Fruit fly (Drosophila melanogaster) whole organism, wandering third instar larva: ENCODE measurements around the gene CG34247.

Experiments used
- Abd-B ChIP-seq: fragments of >200 bp; optimal IDR thresholded peaks from 2 replicates; lab custom pipeline; 2017; ENCODE audit warnings: missing biosample characterization, missing genetic modification characterization
- CG32264 ChIP-seq: fragments of 200-800 bp; sonication (Bioruptor generic); optimal IDR thresholded peaks from 2 replicates; lab custom pipeline; 2016; ENCODE audit warnings: missing biosample characterization, missing genetic modification characterization
- CG9705 ChIP-seq: fragments of 200-800 bp; sonication (Bioruptor generic); optimal IDR thresholded peaks from 2 replicates; lab custom pipeline; 2018; ENCODE audit warnings: missing biosample characterization, mild to moderate bottlenecking, missing genetic modification characterization
- CrebA ChIP-seq: fragments of 200-800 bp; sonication (Bioruptor generic); optimal IDR thresholded peaks from 2 replicates; lab custom pipeline; 2016; ENCODE audit warnings: missing biosample characterization, mild to moderate bottlenecking, missing genetic modification characterization, borderline replicate concordance
- Dfd ChIP-seq: fragments of >200 bp; optimal IDR thresholded peaks from 2 replicates; lab custom pipeline; 2017; ENCODE audit warnings: missing biosample characterization, missing genetic modification characterization
- Dif ChIP-seq: fragments of 200-275, 200-300 bp; sonication (Bioruptor generic); optimal IDR thresholded peaks from 2 replicates; lab custom pipeline; 2018; ENCODE audit warnings: missing biosample characterization, missing genetic modification characterization; ENCODE audit not compliant: partially characterized antibody
- GATAd ChIP-seq: sonication (Bioruptor generic); optimal IDR thresholded peaks from 2 replicates; lab custom pipeline; 2016; ENCODE audit warnings: missing biosample characterization, missing genetic modification characterization
- HLH106 ChIP-seq: fragments of 200-800 bp; optimal IDR thresholded peaks from 3 replicates; lab custom pipeline; 2019; ENCODE audit warnings: missing biosample characterization, mild to moderate bottlenecking, missing genetic modification characterization, moderate library complexity
- Hnf4 ChIP-seq: fragments of 200-800 bp; sonication (Bioruptor generic); optimal IDR thresholded peaks from 2 replicates; lab custom pipeline; 2016; ENCODE audit warnings: missing biosample characterization, mild to moderate bottlenecking, missing genetic modification characterization
- Hr78 ChIP-seq: fragments of >200 bp; optimal IDR thresholded peaks from 2 replicates; lab custom pipeline; 2017; ENCODE audit warnings: missing biosample characterization, missing genetic modification characterization
- Hr83 ChIP-seq: fragments of 200-300 bp; sonication (Bioruptor generic); optimal IDR thresholded peaks from 2 replicates; lab custom pipeline; 2016; ENCODE audit warnings: missing biosample characterization, mild to moderate bottlenecking, missing genetic modification characterization, moderate library complexity; ENCODE audit not compliant: poor library complexity, severe bottlenecking
- Jra ChIP-seq: sonication (Bioruptor generic); optimal IDR thresholded peaks from 2 replicates; lab custom pipeline; 2016; ENCODE audit warnings: missing biosample characterization, missing genetic modification characterization
- Mio ChIP-seq: sonication (Bioruptor generic); optimal IDR thresholded peaks from 2 replicates; lab custom pipeline; 2016; ENCODE audit warnings: missing biosample characterization, missing genetic modification characterization
- Myc ChIP-seq: fragments of >200 bp; optimal IDR thresholded peaks from 2 replicates; lab custom pipeline; 2017
- N ChIP-seq: fragments of >200 bp; optimal IDR thresholded peaks from 2 replicates; lab custom pipeline; 2018; ENCODE audit warnings: missing biosample characterization, missing external identifiers, missing genetic modification characterization
- OdsH ChIP-seq: fragments of 200-800 bp; sonication (Bioruptor generic); optimal IDR thresholded peaks from 2 replicates; lab custom pipeline; 2016; ENCODE audit warnings: missing biosample characterization, mild to moderate bottlenecking, missing genetic modification characterization
- Rel ChIP-seq, 2 experiments: fragments of 200-800 bp; sonication (Bioruptor generic) in 1 of 2; optimal IDR thresholded peaks; 2 replicates in 1 of 2; 3 replicates in 1 of 2; lab custom pipeline; 2016 to 2019; ENCODE audit warnings: mild to moderate bottlenecking in 2 of 2, missing biosample characterization in 2 of 2, missing genetic modification characterization in 2 of 2, moderate library complexity in 1 of 2
- Sp1 ChIP-seq: fragments of 200-800 bp; sonication (Bioruptor generic); optimal IDR thresholded peaks from 3 replicates; lab custom pipeline; 2019; ENCODE audit warnings: missing biosample characterization, mild to moderate bottlenecking, missing genetic modification characterization, moderate library complexity
- Vsx2 ChIP-seq: fragments of 200-300, 225-300 bp; sonication (Bioruptor generic); optimal IDR thresholded peaks from 2 replicates; lab custom pipeline; 2018; ENCODE audit warnings: missing biosample characterization, missing genetic modification characterization; ENCODE audit not compliant: partially characterized antibody
- br ChIP-seq: fragments of 200-800 bp; sonication (Bioruptor generic); optimal IDR thresholded peaks from 2 replicates; lab custom pipeline; 2016; ENCODE audit warnings: missing biosample characterization, missing genetic modification characterization
- brk ChIP-seq: fragments of 200-800 bp; sonication (Bioruptor generic); optimal IDR thresholded peaks from 2 replicates; lab custom pipeline; 2016; ENCODE audit warnings: missing biosample characterization, mild to moderate bottlenecking, missing genetic modification characterization
- dl ChIP-seq, 2 experiments: fragments of 175-275, 200-275 bp in 1 of 2; fragments of 200-275 bp in 1 of 2; sonication (Bioruptor generic); optimal IDR thresholded peaks; lab custom pipeline; 2018; ENCODE audit warnings: mild to moderate bottlenecking in 2 of 2, missing biosample characterization in 2 of 2, missing genetic modification characterization in 2 of 2, moderate library complexity in 2 of 2; ENCODE audit not compliant: partially characterized antibody in 2 of 2, insufficient read depth in 1 of 2
- dmrt93B ChIP-seq: fragments of 200-800 bp; sonication (Bioruptor generic); optimal IDR thresholded peaks from 2 replicates; lab custom pipeline; 2018; ENCODE audit warnings: missing biosample characterization, mild to moderate bottlenecking, missing genetic modification characterization
- dsf ChIP-seq: sonication (Bioruptor generic); optimal IDR thresholded peaks from 2 replicates; lab custom pipeline; 2016; ENCODE audit warnings: missing biosample characterization, missing genetic modification characterization, borderline replicate concordance
- ey ChIP-seq: fragments of 200-800 bp; sonication (Bioruptor generic); optimal IDR thresholded peaks from 2 replicates; lab custom pipeline; 2016; ENCODE audit warnings: missing biosample characterization, missing genetic modification characterization
- foxo ChIP-seq, 2 experiments: fragments of 200-800 bp; sonication (Bioruptor generic); optimal IDR thresholded peaks; 2 replicates in 1 of 2; 3 replicates in 1 of 2; lab custom pipeline; 2016 to 2017; ENCODE audit warnings: missing biosample characterization in 2 of 2, missing genetic modification characterization in 2 of 2
- fru ChIP-seq: fragments of 200-800 bp; sonication (Bioruptor generic); optimal IDR thresholded peaks from 3 replicates; lab custom pipeline; 2016; ENCODE audit warnings: missing biosample characterization, mild to moderate bottlenecking, missing genetic modification characterization
- h ChIP-seq: fragments of 200-800 bp; sonication (Bioruptor generic); optimal IDR thresholded peaks from 3 replicates; lab custom pipeline; 2016; ENCODE audit warnings: missing biosample characterization, mild to moderate bottlenecking, missing genetic modification characterization
- jim ChIP-seq: fragments of 175-275, 200-325 bp; sonication (Bioruptor generic); optimal IDR thresholded peaks from 2 replicates; lab custom pipeline; 2016; ENCODE audit warnings: missing biosample characterization, mild to moderate bottlenecking, missing genetic modification characterization
- lola ChIP-seq: fragments of >200 bp; optimal IDR thresholded peaks from 2 replicates; lab custom pipeline; 2017; ENCODE audit warnings: missing biosample characterization, missing genetic modification characterization
- pan ChIP-seq: fragments of >200 bp; optimal IDR thresholded peaks from 2 replicates; lab custom pipeline; 2017
- psq ChIP-seq: fragments of 200-800 bp; sonication (Bioruptor generic); optimal IDR thresholded peaks from 3 replicates; lab custom pipeline; 2017; ENCODE audit warnings: missing biosample characterization, mild to moderate bottlenecking, missing genetic modification characterization, moderate library complexity
- rgr ChIP-seq: fragments of 200-800 bp; sonication (Bioruptor generic); optimal IDR thresholded peaks from 3 replicates; lab custom pipeline; 2016; ENCODE audit warnings: missing biosample characterization, mild to moderate bottlenecking, missing genetic modification characterization
- sage ChIP-seq: fragments of 200-800 bp; sonication (Bioruptor generic); optimal IDR thresholded peaks from 2 replicates; lab custom pipeline; 2016; ENCODE audit warnings: missing biosample characterization, mild to moderate bottlenecking, missing genetic modification characterization
- sv ChIP-seq: fragments of 200-800 bp; sonication (Bioruptor generic); optimal IDR thresholded peaks from 3 replicates; lab custom pipeline; 2016; ENCODE audit warnings: missing biosample characterization, missing genetic modification characterization
- tai ChIP-seq: sonication (Bioruptor generic); optimal IDR thresholded peaks from 2 replicates; lab custom pipeline; 2016; ENCODE audit warnings: missing biosample characterization, missing genetic modification characterization
- usp ChIP-seq: fragments of >200 bp; optimal IDR thresholded peaks from 2 replicates; lab custom pipeline; 2017; ENCODE audit warnings: missing biosample characterization, missing genetic modification characterization
- woc ChIP-seq: sonication (Bioruptor generic); optimal IDR thresholded peaks from 2 replicates; lab custom pipeline; 2016; ENCODE audit warnings: missing biosample characterization, mild to moderate bottlenecking, missing genetic modification characterization

Gene CG34247

dm6 chr3L:16232924-16233323, 28.5 kb downstream of the CG34247 start, which contains the start of gene Hsc20:
Gene Hsc20 (plus strand): TSS chr3L:16233127.
- TF ChIP-seq dsf (GFP tag; lab: Kevin White, UChicago): no peak
- TF ChIP-seq Dfd (GFP tag; lab: Kevin White, UChicago): no peak
- TF ChIP-seq OdsH (GFP tag; lab: Kevin White, UChicago): no peak
- TF ChIP-seq usp (GFP tag; lab: Kevin White, UChicago): no peak
- TF ChIP-seq, all 38 proteins: peak for 0

- no peak for TF ChIP-seq Rel (GFP tag; optimal IDR thresholded peaks at IDR 0.05; lab: Kevin White, UChicago)
- peak; percentile 65 for TF ChIP-seq Rel (tag; optimal IDR thresholded peaks at IDR 0.05; lab: Kevin White, UChicago)
- TF ChIP-seq GATAd (GFP tag; lab: Kevin White, UChicago): no peak
- TF ChIP-seq sv (GFP tag; lab: Kevin White, UChicago): no peak
- no peak for TF ChIP-seq lola (GFP tag; lab: Kevin White, UChicago)
- peak; percentile 12 for TF ChIP-seq rgr
- no peak for TF ChIP-seq tai (GFP tag; lab: Kevin White, UChicago)
- TF ChIP-seq br (GFP tag; lab: Kevin White, UChicago): no peak
- TF ChIP-seq woc (GFP tag; lab: Kevin White, UChicago): no peak
- TF ChIP-seq Jra: no peak
- no peak for TF ChIP-seq jim (GFP tag; lab: Kevin White, UChicago)
- no peak for TF ChIP-seq Vsx2 (GFP tag; lab: Kevin White, UChicago)
- no peak for TF ChIP-seq Abd-B
- TF ChIP-seq pan (lab: Kevin White, UChicago): no peak
- TF ChIP-seq psq (GFP tag; lab: Kevin White, UChicago): no peak
- TF ChIP-seq Dfd (GFP tag; lab: Kevin White, UChicago): no peak
- TF ChIP-seq CG32264 (GFP tag; lab: Kevin White, UChicago): no peak
- no peak for TF ChIP-seq Hr78
- TF ChIP-seq fru: no peak
- TF ChIP-seq Mio: no peak
- TF ChIP-seq OdsH (GFP tag; lab: Kevin White, UChicago): peak; percentile 3
- TF ChIP-seq dl (GFP tag; optimal IDR thresholded peaks at IDR 0.05; lab: Kevin White, UChicago; ENCODE audit: insufficient read depth in 1 of 2, partially characterized antibody in 2 of 2): no peak
- no peak for TF ChIP-seq CrebA (GFP tag; lab: Kevin White, UChicago)
- TF ChIP-seq Dif (GFP tag; lab: Kevin White, UChicago): peak; percentile 0
- TF ChIP-seq CG9705 (GFP tag; lab: Kevin White, UChicago): no peak
- TF ChIP-seq Myc (lab: Kevin White, UChicago): peak; percentile 29
- TF ChIP-seq Hnf4 (GFP tag; lab: Kevin White, UChicago): no peak
- TF ChIP-seq sage (GFP tag; lab: Kevin White, UChicago): no peak
- no peak for TF ChIP-seq N (GFP tag; lab: Kevin White, UChicago)
- no peak for TF ChIP-seq h (GFP tag; lab: Kevin White, UChicago)
- TF ChIP-seq ey: no peak
- TF ChIP-seq Sp1 (GFP tag; lab: Kevin White, UChicago): peak; percentile 39
- no peak for TF ChIP-seq usp (GFP tag; lab: Kevin White, UChicago)
- no peak for TF ChIP-seq dmrt93B
- TF ChIP-seq dsf (GFP tag; lab: Kevin White, UChicago): no peak
- TF ChIP-seq foxo (GFP tag; optimal IDR thresholded peaks at IDR 0.05; lab: Kevin White, UChicago): no peak
- no peak for TF ChIP-seq brk (GFP tag; lab: Kevin White, UChicago)
- peak; percentile 30 for TF ChIP-seq Hr83
- TF ChIP-seq HLH106: peak; percentile 39
- TF ChIP-seq, all 38 proteins: peak for 8
Observed at dm6 chr3L:16231857-16232256, 29.5 kb downstream of the CG34247 start, which contains the start of the genes PDCD-5 and MED10. Gene PDCD-5 (minus strand): TSS chr3L:16232038. Gene MED10 (plus strand): TSS chr3L:16232084.
